Fruit fly (Drosophila melanogaster) whole organism, embryonic: Measurements from ENCODE around the gene Ostgamma.

Experiments used
- Aef1 ChIP-seq: fragments of 200-800 bp; sonication (Bioruptor generic); IDR thresholded peaks from 3 replicates; pipeline ENCODE4 v1.3.6; 2022; ENCODE audit warnings: missing biosample characterization, missing genetic modification characterization
- Antp ChIP-seq: fragments of 200-800 bp; sonication (Bioruptor generic); optimal IDR thresholded peaks from 3 replicates; lab custom pipeline; 2016; ENCODE audit warnings: missing biosample characterization, missing genetic modification characterization
- Atf-2 ChIP-seq: fragments of 200-800 bp; sonication (Bioruptor generic); optimal IDR thresholded peaks from 2 replicates; lab custom pipeline; 2016; ENCODE audit warnings: missing biosample characterization, missing genetic modification characterization
- CG10274 ChIP-seq: fragments of 200-800 bp; sonication (Bioruptor generic); optimal IDR thresholded peaks from 3 replicates; lab custom pipeline; 2017; ENCODE audit warnings: missing biosample characterization, mild to moderate bottlenecking, missing genetic modification characterization
- CG10462 ChIP-seq: fragments of 200-800 bp; sonication (Bioruptor generic); optimal IDR thresholded peaks from 2 replicates; lab custom pipeline; 2016; ENCODE audit warnings: missing biosample characterization, missing genetic modification characterization
- CG11504 ChIP-seq: fragments of 200-800 bp; sonication (Bioruptor generic); optimal IDR thresholded peaks from 3 replicates; lab custom pipeline; 2019; ENCODE audit warnings: missing biosample characterization, mild to moderate bottlenecking, missing genetic modification characterization, moderate library complexity
- CG15011 ChIP-seq: fragments of 200-800 bp; sonication (Bioruptor generic); optimal IDR thresholded peaks from 3 replicates; lab custom pipeline; 2018; ENCODE audit warnings: missing biosample characterization, mild to moderate bottlenecking, missing genetic modification characterization
- CG17802 ChIP-seq: fragments of 200-800 bp; sonication (Bioruptor generic); optimal IDR thresholded peaks from 2 replicates; lab custom pipeline; 2018; ENCODE audit warnings: missing biosample characterization, mild to moderate bottlenecking, missing genetic modification characterization, moderate library complexity
- CG1832 ChIP-seq: fragments of 200-800 bp; sonication (Bioruptor generic); optimal IDR thresholded peaks from 2 replicates; lab custom pipeline; 2017; ENCODE audit warnings: missing biosample characterization, mild to moderate bottlenecking, missing genetic modification characterization, inconsistent platforms
- CG4854 ChIP-seq: fragments of 200-800 bp; sonication (Bioruptor generic); optimal IDR thresholded peaks from 2 replicates; lab custom pipeline; 2016; ENCODE audit warnings: missing biosample characterization, missing genetic modification characterization, inconsistent platforms
- CG7556 ChIP-seq: fragments of 200-800 bp; sonication (Bioruptor generic); optimal IDR thresholded peaks from 2 replicates; lab custom pipeline; 2017; ENCODE audit warnings: missing biosample characterization, mild to moderate bottlenecking, missing genetic modification characterization
- CG7745 ChIP-seq: fragments of 200-800 bp; sonication (Bioruptor generic); optimal IDR thresholded peaks from 2 replicates; lab custom pipeline; 2018; ENCODE audit warnings: missing biosample characterization, mild to moderate bottlenecking, missing genetic modification characterization, moderate library complexity
- D19A ChIP-seq: fragments of 200-800 bp; optimal IDR thresholded peaks from 3 replicates; lab custom pipeline; 2019; ENCODE audit warnings: missing biosample characterization, mild to moderate bottlenecking, missing genetic modification characterization, moderate library complexity
- Dp ChIP-seq: fragments of 200-800 bp; sonication (Bioruptor generic); optimal IDR thresholded peaks from 2 replicates; lab custom pipeline; 2018; ENCODE audit warnings: missing biosample characterization, mild to moderate bottlenecking, missing genetic modification characterization, moderate library complexity
- Elba2 ChIP-seq: fragments of 200-800 bp; sonication (Bioruptor generic); optimal IDR thresholded peaks from 3 replicates; lab custom pipeline; 2016; ENCODE audit warnings: missing biosample characterization, missing genetic modification characterization
- Ets97D ChIP-seq: fragments of 200-800 bp; sonication (Bioruptor generic); optimal IDR thresholded peaks from 3 replicates; lab custom pipeline; 2016; ENCODE audit warnings: missing biosample characterization, missing genetic modification characterization
- Hand ChIP-seq: fragments of 200-800 bp; sonication (Bioruptor generic); optimal IDR thresholded peaks from 2 replicates; lab custom pipeline; 2017; ENCODE audit warnings: mild to moderate bottlenecking, missing biosample characterization, missing genetic modification reagents, missing genetic modification characterization
- Lim3 ChIP-seq: fragments of 200-800 bp; sonication (Bioruptor generic); IDR thresholded peaks from 2 replicates; pipeline ENCODE4 v1.3.6; 2022; ENCODE audit warnings: missing biosample characterization, missing genetic modification characterization
- Nf-YB ChIP-seq: fragments of 200-800 bp; sonication (Bioruptor generic); optimal IDR thresholded peaks from 3 replicates; lab custom pipeline; 2019; ENCODE audit warnings: missing biosample characterization, mild to moderate bottlenecking, missing genetic modification characterization, moderate library complexity
- Oaz ChIP-seq: fragments of 200-800 bp; sonication (Bioruptor generic); IDR thresholded peaks from 2 replicates; pipeline ENCODE4 v1.3.6; 2022; ENCODE audit warnings: missing biosample characterization, missing genetic modification characterization
- Poxn ChIP-seq: fragments of 200-800 bp; sonication (Bioruptor generic); IDR thresholded peaks from 2 replicates; pipeline ENCODE4 v1.3.6; 2022; ENCODE audit warnings: missing biosample characterization, missing genetic modification characterization
- Six4 ChIP-seq: fragments of 200-800 bp; sonication (Bioruptor generic); optimal IDR thresholded peaks from 2 replicates; lab custom pipeline; 2016; ENCODE audit warnings: missing biosample characterization, missing genetic modification characterization
- Sry-β ChIP-seq: fragments of 200-800 bp; sonication (Bioruptor generic); optimal IDR thresholded peaks from 2 replicates; lab custom pipeline; 2018; ENCODE audit warnings: missing biosample characterization, mild to moderate bottlenecking, missing genetic modification characterization, moderate library complexity
- TFAM ChIP-seq: fragments of 200-800 bp; sonication (Bioruptor generic); optimal IDR thresholded peaks from 2 replicates; lab custom pipeline; 2017; ENCODE audit warnings: missing biosample characterization, missing genetic modification characterization, inconsistent platforms
- Usf ChIP-seq: fragments of 200-800 bp; sonication (Bioruptor generic); optimal IDR thresholded peaks from 2 replicates; lab custom pipeline; 2017; ENCODE audit warnings: missing genotype, missing biosample characterization, missing genetic modification characterization
- abd-A ChIP-seq: fragments of 200-800 bp; sonication (Bioruptor generic); optimal IDR thresholded peaks from 3 replicates; lab custom pipeline; 2019; ENCODE audit warnings: missing biosample characterization, mild to moderate bottlenecking, missing genetic modification characterization, moderate library complexity
- bab2 ChIP-seq: fragments of 200-800 bp; sonication (Bioruptor generic); optimal IDR thresholded peaks from 2 replicates; lab custom pipeline; 2016; ENCODE audit warnings: missing biosample characterization, missing genetic modification characterization
- chm ChIP-seq: fragments of 200-800 bp; sonication (Bioruptor generic); IDR thresholded peaks from 2 replicates; pipeline ENCODE4 v1.3.6; 2022; ENCODE audit warnings: missing biosample characterization, missing genetic modification characterization
- chn ChIP-seq: fragments of 200-800 bp; sonication (Bioruptor generic); optimal IDR thresholded peaks from 2 replicates; lab custom pipeline; 2016; ENCODE audit warnings: missing biosample characterization, missing genetic modification characterization
- disco-r ChIP-seq: fragments of 200-800 bp; sonication (Bioruptor generic); optimal IDR thresholded peaks from 2 replicates; lab custom pipeline; 2016; ENCODE audit warnings: missing biosample characterization, missing genetic modification characterization
- dmrt11E ChIP-seq: fragments of 200-800 bp; sonication (Bioruptor generic); optimal IDR thresholded peaks from 3 replicates; lab custom pipeline; 2018; ENCODE audit warnings: missing biosample characterization, mild to moderate bottlenecking, missing genetic modification characterization, moderate library complexity
- dysf ChIP-seq: fragments of 200-800 bp; sonication (Bioruptor generic); IDR thresholded peaks from 3 replicates; pipeline ENCODE4 v1.3.6; 2022; ENCODE audit warnings: missing biosample characterization, missing genetic modification characterization
- emc ChIP-seq: fragments of 200-800 bp; sonication (Bioruptor generic); optimal IDR thresholded peaks from 2 replicates; lab custom pipeline; 2016; ENCODE audit warnings: missing biosample characterization, missing genetic modification characterization
- fu2 ChIP-seq: fragments of 200-800 bp; sonication (Bioruptor generic); optimal IDR thresholded peaks from 2 replicates; lab custom pipeline; 2016; ENCODE audit warnings: missing biosample characterization, missing genetic modification characterization
- gcm2 ChIP-seq: fragments of 200-800 bp; sonication (Bioruptor generic); optimal IDR thresholded peaks from 2 replicates; lab custom pipeline; 2016; ENCODE audit warnings: missing biosample characterization, missing genetic modification characterization
- gt ChIP-seq: fragments of 200-800 bp; sonication (Bioruptor generic); IDR thresholded peaks from 2 replicates; pipeline ENCODE4 v1.3.6; 2022; ENCODE audit warnings: missing biosample characterization, missing genetic modification characterization
- jing ChIP-seq: fragments of 200-800 bp; sonication (Bioruptor generic); optimal IDR thresholded peaks from 2 replicates; lab custom pipeline; 2018; ENCODE audit warnings: missing biosample characterization, mild to moderate bottlenecking, missing genetic modification characterization
- klu ChIP-seq: fragments of 200-800 bp; sonication (Bioruptor generic); IDR thresholded peaks from 2 replicates; pipeline ENCODE4 v1.3.6; 2022; ENCODE audit warnings: missing biosample characterization, missing genetic modification characterization
- mam ChIP-seq: fragments of 200-800 bp; sonication (Bioruptor generic); optimal IDR thresholded peaks from 3 replicates; lab custom pipeline; 2016; ENCODE audit warnings: missing biosample characterization, missing genetic modification characterization
- mirr ChIP-seq: fragments of 200-800 bp; sonication (Bioruptor generic); optimal IDR thresholded peaks from 3 replicates; lab custom pipeline; 2018; ENCODE audit warnings: missing biosample characterization, mild to moderate bottlenecking, missing genetic modification characterization
- onecut ChIP-seq: fragments of 200-800 bp; sonication (Bioruptor generic); IDR thresholded peaks from 2 replicates; pipeline ENCODE4 v1.3.6; 2022; ENCODE audit warnings: missing biosample characterization, missing genetic modification characterization
- p53 ChIP-seq: fragments of 200-800 bp; sonication (Bioruptor generic); optimal IDR thresholded peaks from 2 replicates; lab custom pipeline; 2016; ENCODE audit warnings: missing biosample characterization, missing genetic modification characterization
- pan ChIP-seq, 4 experiments: fragments of >200 bp in 3 of 4; fragments of 200-800 bp in 1 of 4; sonication (Bioruptor generic) in 1 of 4; optimal IDR thresholded peaks in 3 of 4; IDR thresholded peaks in 1 of 4; 2 replicates each; pipeline versions ENCODE4 v1.3.6 to Lab custom; 2017 to 2022; ENCODE audit warnings: missing biosample characterization in 2 of 4, missing genetic modification characterization in 2 of 4, mixed read lengths in 1 of 4
- pita ChIP-seq: fragments of 200-800 bp; sonication (Bioruptor generic); optimal IDR thresholded peaks from 2 replicates; lab custom pipeline; 2017; ENCODE audit warnings: missing biosample characterization, mild to moderate bottlenecking, missing genetic modification characterization
- psq ChIP-seq: fragments of 200-800 bp; sonication (Bioruptor generic); optimal IDR thresholded peaks from 2 replicates; lab custom pipeline; 2017; ENCODE audit warnings: missing biosample characterization, missing genetic modification characterization
- shn ChIP-seq: fragments of 200-800 bp; sonication (Bioruptor generic); optimal IDR thresholded peaks from 3 replicates; lab custom pipeline; 2016; ENCODE audit warnings: missing biosample characterization, missing genetic modification characterization
- so ChIP-seq: fragments of 200-800 bp; sonication (Bioruptor generic); IDR thresholded peaks from 3 replicates; pipeline ENCODE4 v1.3.6; 2022; ENCODE audit warnings: missing biosample characterization, missing genetic modification characterization
- tap ChIP-seq: fragments of 200-800 bp; optimal IDR thresholded peaks from 3 replicates; lab custom pipeline; 2019; ENCODE audit warnings: missing biosample characterization, mild to moderate bottlenecking, missing genetic modification characterization, moderate library complexity
- tup ChIP-seq: fragments of 200-800 bp; sonication (Bioruptor generic); optimal IDR thresholded peaks from 2 replicates; lab custom pipeline; 2016; ENCODE audit warnings: missing biosample characterization, mild to moderate bottlenecking, missing genetic modification characterization, moderate library complexity
- zen2 ChIP-seq: fragments of 200-800 bp; sonication (Bioruptor generic); IDR thresholded peaks from 3 replicates; pipeline ENCODE4 v1.3.6; 2022; ENCODE audit warnings: missing biosample characterization, missing genetic modification characterization; ENCODE audit not compliant: partially characterized antibody

Gene Ostgamma

DNA sequence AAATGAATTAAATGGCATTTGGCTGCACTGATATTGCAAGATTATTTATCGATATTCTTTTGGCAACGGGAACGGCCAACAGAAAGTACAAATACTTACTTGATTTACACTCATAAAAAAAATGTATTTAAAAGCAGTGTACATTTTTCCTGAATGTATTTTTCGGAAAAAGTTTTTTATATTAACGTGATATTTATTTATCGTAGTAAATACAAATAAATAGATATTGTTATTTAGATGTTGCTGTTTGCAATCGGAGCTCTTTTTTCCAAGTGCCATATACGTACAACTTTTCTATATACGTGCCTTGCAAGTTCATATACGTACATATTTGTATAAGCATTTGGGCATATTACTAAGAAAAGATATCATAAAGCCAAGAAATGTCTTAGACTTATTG, 43.3 kb upstream of the Ostgamma start (continued):
- TF ChIP-seq CG4854 (GFP tag; lab: Kevin White, UChicago) (no peak), shn (no peak), CG10462 (GFP tag; lab: Kevin White, UChicago) (no peak), mirr (GFP tag; lab: Kevin White, UChicago) (no peak), dysf (GFP tag; lab: Robert Waterston, UW) (no peak), onecut (GFP tag; lab: Robert Waterston, UW) (no peak), Lim3 (no peak), Sry-β (no peak), p53 (no peak), CG17802 (tag; lab: Kevin White, UChicago) (no peak), CG15011 (no peak)

DNA sequence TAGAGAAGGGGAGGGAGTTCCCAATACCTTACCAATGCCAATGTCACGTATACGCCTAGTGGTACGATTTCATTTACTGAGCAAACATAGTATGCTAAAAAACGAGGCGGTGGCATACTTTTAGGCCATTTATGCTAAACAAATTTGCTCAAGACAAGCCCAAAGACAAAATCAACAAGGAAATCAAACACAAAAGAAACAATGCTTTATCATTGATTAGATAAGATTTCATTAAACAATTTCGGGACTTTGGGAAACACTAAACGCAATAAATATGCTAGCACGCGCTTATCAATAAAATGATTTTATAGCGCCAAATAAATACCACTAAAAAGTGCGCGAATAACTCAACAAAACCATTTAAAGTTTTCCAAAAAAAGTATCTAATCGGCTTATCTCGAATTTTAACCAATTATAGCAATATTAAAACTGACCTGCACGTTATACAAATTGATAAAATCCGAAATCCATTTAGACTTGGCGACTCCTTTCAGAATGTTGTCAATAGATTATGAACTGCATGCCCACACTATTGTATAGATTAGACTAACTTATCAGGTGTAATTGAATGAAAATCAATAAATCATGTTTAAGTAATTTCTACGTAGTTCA, 42.7 kb upstream of the Ostgamma start:
- TF ChIP-seq disco-r (no peak), CG1832 (GFP tag; lab: Kevin White, UChicago) (no peak), shn (no peak), so (GFP tag; lab: Robert Waterston, UW) (0 out of 3 replicates have a peak, but pooled peaks have one; percentile 36), Atf-2 (GFP tag; lab: Kevin White, UChicago) (no peak), Ets97D (no peak), bab2 (GFP tag; lab: Kevin White, UChicago) (no peak), psq (GFP tag; lab: Kevin White, UChicago) (no peak), CG7745 (tag; lab: Kevin White, UChicago) (no peak), Oaz (GFP tag; lab: Robert Waterston, UW) (no peak), Nf-YB (GFP tag; lab: Kevin White, UChicago) (peak; percentile 3), CG7556 (GFP tag; lab: Kevin White, UChicago) (no peak), Hand (peak; percentile 52), tup (no peak), chn (GFP tag; lab: Kevin White, UChicago) (no peak), D19A (no peak), Elba2 (GFP tag; lab: Kevin White, UChicago) (no peak), tap (tag; lab: Kevin White, UChicago) (no peak), Six4 (GFP tag; lab: Kevin White, UChicago) (no peak), CG11504 (tag; lab: Kevin White, UChicago) (no peak), chm (GFP tag; lab: Robert Waterston, UW) (no peak), gcm2 (GFP tag; lab: Kevin White, UChicago) (no peak), CG10274 (GFP tag; lab: Kevin White, UChicago) (no peak), Antp (GFP tag; lab: Kevin White, UChicago) (no peak), Aef1 (GFP tag; lab: Robert Waterston, UW) (no peak), klu (GFP tag; lab: Robert Waterston, UW) (no peak), pan (optimal IDR thresholded peaks at IDR 0.05; lab: Kevin White, UChicago) (no peak), pan (GFP tag; optimal IDR thresholded peaks at IDR 0.05 in 1 of 2, IDR thresholded peaks at IDR 0.05 in 1 of 2) (peak in 1 of 2 experiments; percentile 35), emc (GFP tag; lab: Kevin White, UChicago) (no peak), gt (no peak), pita (GFP tag; lab: Kevin White, UChicago) (no peak), abd-A (tag; lab: Kevin White, UChicago) (no peak), Usf (GFP tag; lab: Kevin White, UChicago) (no peak), jing (GFP tag; lab: Kevin White, UChicago) (no peak), TFAM (GFP tag; lab: Kevin White, UChicago) (no peak), zen2 (GFP tag; lab: Robert Waterston, UW) (no peak), mam (no peak), dmrt11E (tag; lab: Kevin White, UChicago) (no peak), Dp (no peak), Poxn (GFP tag; lab: Robert Waterston, UW) (no peak), fu2 (GFP tag; lab: Kevin White, UChicago) (no peak)
